Worm (Caenorhabditis elegans) whole organism, young adult: ENCODE measurements around the gene B0336.7.

Source experiments
- B0019.2 ChIP-seq: fragments of 200-800 bp; sonication (Bioruptor generic); conservative IDR thresholded peaks from 2 replicates; pipeline ENCODE4 v1.3.6; 2022; ENCODE audit warnings: missing genetic modification reagents, missing genetic modification characterization, missing compliant biosample characterization
- B0035.1 ChIP-seq: sonication (generic microtip); optimal IDR thresholded peaks from 2 replicates; lab custom pipeline; 2016; ENCODE audit warnings: missing genetic modification characterization, mild to moderate bottlenecking, missing compliant biosample characterization, missing genotype, missing genetic modification reagents
- C06A6.2 ChIP-seq: fragments of 200-800 bp; sonication (Bioruptor generic); conservative IDR thresholded peaks from 2 replicates; pipeline ENCODE4 v1.3.6; 2022; ENCODE audit warnings: missing genetic modification characterization, missing compliant biosample characterization
- C17E4.6 ChIP-seq: fragments of 200-800 bp; sonication (Bioruptor generic); IDR thresholded peaks from 2 replicates; pipeline ENCODE4 v1.3.6; 2022; ENCODE audit warnings: missing genetic modification reagents, missing genetic modification characterization, missing compliant biosample characterization
- D2030.7 ChIP-seq: fragments of 200-800 bp; sonication (Bioruptor generic); IDR thresholded peaks from 2 replicates; pipeline ENCODE4 v1.3.6; 2022; ENCODE audit warnings: missing genetic modification reagents, missing genetic modification characterization, missing compliant biosample characterization
- F23B12.7 ChIP-seq: sonication (generic microtip); optimal IDR thresholded peaks from 2 replicates; lab custom pipeline; 2017; ENCODE audit warnings: missing genetic modification characterization, mild to moderate bottlenecking, missing compliant biosample characterization, antibody characterized with exemption, moderate library complexity; ENCODE audit not compliant: insufficient read depth
- F33H1.4 ChIP-seq: fragments of 200-800 bp; sonication (Bioruptor generic); IDR thresholded peaks from 2 replicates; pipeline ENCODE4 v1.3.6; 2022; ENCODE audit warnings: missing genetic modification reagents, missing genetic modification characterization, missing compliant biosample characterization
- F49E8.2 ChIP-seq: sonication (generic microtip); optimal IDR thresholded peaks from 3 replicates; lab custom pipeline; 2017; ENCODE audit warnings: missing genetic modification characterization, mild to moderate bottlenecking, missing compliant biosample characterization, antibody characterized with exemption, moderate library complexity; ENCODE audit not compliant: insufficient read depth
- F52B5.7 ChIP-seq: sonication (generic microtip); optimal IDR thresholded peaks from 2 replicates; lab custom pipeline; 2016; ENCODE audit warnings: mild to moderate bottlenecking, missing genetic modification characterization, missing compliant biosample characterization
- K12H6.12 ChIP-seq: fragments of 200-800 bp; sonication (Bioruptor generic); optimal IDR thresholded peaks from 2 replicates; lab custom pipeline; 2018; ENCODE audit warnings: mild to moderate bottlenecking, missing genetic modification characterization, missing compliant biosample characterization
- Y53F4B.3 ChIP-seq: fragments of 200-800 bp; sonication (Bioruptor generic); IDR thresholded peaks from 2 replicates; pipeline ENCODE4 v1.3.6; 2022; ENCODE audit warnings: missing genetic modification reagents, missing genetic modification characterization, missing compliant biosample characterization
- Y95B8A.8 ChIP-seq: fragments of 200-800 bp; sonication (Bioruptor generic); IDR thresholded peaks from 2 replicates; pipeline ENCODE4 v1.3.6; 2022; ENCODE audit warnings: missing genetic modification reagents, missing genetic modification characterization, missing compliant biosample characterization
- ama-1 ChIP-seq, 3 experiments: fragments of 150-350 bp in 1 of 3; sonication (generic microtip) in 2 of 3; optimal IDR thresholded peaks; 2 replicates each; lab custom pipeline; 2014 to 2018; ENCODE audit warnings: missing biosample characterization in 2 of 3, missing genetic modification characterization in 2 of 3, missing genetic modification reagents in 2 of 3
- aptf-2 ChIP-seq: fragments of 200-800 bp; sonication (Bioruptor generic); conservative IDR thresholded peaks from 2 replicates; pipeline ENCODE4 v1.3.6; 2022; ENCODE audit warnings: missing genetic modification reagents, missing genetic modification characterization, missing compliant biosample characterization
- attf-3 ChIP-seq: fragments of 200-800 bp; sonication (Bioruptor generic); conservative IDR thresholded peaks from 2 replicates; pipeline ENCODE4 v1.3.6; 2022; ENCODE audit warnings: missing genetic modification reagents, missing genetic modification characterization, missing compliant biosample characterization
- attf-5 ChIP-seq: fragments of 200-800 bp; sonication (Bioruptor generic); optimal IDR thresholded peaks from 2 replicates; lab custom pipeline; 2018; ENCODE audit warnings: mild to moderate bottlenecking, missing genetic modification characterization, missing compliant biosample characterization
- attf-6 ChIP-seq: fragments of 200-800 bp; sonication (Bioruptor generic); IDR thresholded peaks from 2 replicates; pipeline ENCODE4 v1.3.6; 2022; ENCODE audit warnings: missing genetic modification reagents, missing genetic modification characterization, missing compliant biosample characterization
- cebp-1 ChIP-seq, 2 experiments: fragments of 200-800 bp in 1 of 2; sonication (Bioruptor generic) in 1 of 2; sonication (generic microtip) in 1 of 2; IDR thresholded peaks in 1 of 2; optimal IDR thresholded peaks in 1 of 2; 2 replicates each; pipeline versions ENCODE4 v1.3.6 to Lab custom; 2017 to 2022; ENCODE audit warnings: missing compliant biosample characterization in 2 of 2, missing genetic modification characterization in 2 of 2, mild to moderate bottlenecking in 1 of 2, missing genetic modification reagents in 1 of 2, moderate library complexity in 1 of 2
- ceh-58 ChIP-seq: fragments of 200-800 bp; sonication (Bioruptor generic); IDR thresholded peaks from 2 replicates; pipeline ENCODE4 v1.3.6; 2022; ENCODE audit warnings: missing genetic modification characterization, missing compliant biosample characterization
- ceh-79 ChIP-seq: sonication (generic microtip); optimal IDR thresholded peaks from 2 replicates; lab custom pipeline; 2017; ENCODE audit warnings: mild to moderate bottlenecking, missing genetic modification characterization, missing compliant biosample characterization
- dox-1 ChIP-seq: fragments of 200-800 bp; sonication (Bioruptor generic); IDR thresholded peaks from 2 replicates; pipeline ENCODE4 v1.3.6; 2022; ENCODE audit warnings: missing genetic modification reagents, missing genetic modification characterization, missing compliant biosample characterization
- dpff-1 ChIP-seq: sonication (generic microtip); optimal IDR thresholded peaks from 2 replicates; lab custom pipeline; 2017; ENCODE audit warnings: mild to moderate bottlenecking, missing genetic modification characterization, missing compliant biosample characterization
- egl-18 ChIP-seq: fragments of 200-800 bp; sonication (Bioruptor generic); IDR thresholded peaks from 2 replicates; pipeline ENCODE4 v1.3.6; 2022; ENCODE audit warnings: missing genetic modification reagents, missing genetic modification characterization, missing compliant biosample characterization
- egl-44 ChIP-seq: fragments of 200-800 bp; sonication (Bioruptor generic); IDR thresholded peaks from 2 replicates; pipeline ENCODE4 v1.3.6; 2022; ENCODE audit warnings: missing genetic modification reagents, missing genetic modification characterization, missing compliant biosample characterization
- egrh-3 ChIP-seq: fragments of 200-800 bp; sonication (Bioruptor generic); IDR thresholded peaks from 2 replicates; pipeline ENCODE4 v1.3.6; 2022; ENCODE audit warnings: missing genetic modification reagents, missing genetic modification characterization, missing compliant biosample characterization
- hmg-1.2 ChIP-seq: fragments of 200-800 bp; sonication (Bioruptor generic); IDR thresholded peaks from 2 replicates; pipeline ENCODE4 v1.3.6; 2022; ENCODE audit warnings: missing genetic modification reagents, missing genetic modification characterization, missing compliant biosample characterization
- hmg-20 ChIP-seq: fragments of 200-800 bp; sonication (Bioruptor generic); IDR thresholded peaks from 2 replicates; pipeline ENCODE4 v1.3.6; 2022; ENCODE audit warnings: missing genetic modification reagents, missing genetic modification characterization, missing compliant biosample characterization
- hsf-1 ChIP-seq: fragments of 200-800 bp; sonication (Bioruptor generic); IDR thresholded peaks from 2 replicates; pipeline ENCODE4 v1.3.6; 2022; ENCODE audit warnings: missing genetic modification reagents, missing genetic modification characterization, missing compliant biosample characterization
- let-526 ChIP-seq: fragments of 200-800 bp; sonication (Bioruptor generic); IDR thresholded peaks from 2 replicates; pipeline ENCODE4 v1.3.6; 2022; ENCODE audit warnings: missing genetic modification reagents, missing genetic modification characterization, missing compliant biosample characterization
- lin-26 ChIP-seq: fragments of 200-800 bp; sonication (Bioruptor generic); IDR thresholded peaks from 2 replicates; pipeline ENCODE4 v1.3.6; 2022; ENCODE audit warnings: missing genetic modification reagents, missing genetic modification characterization, missing compliant biosample characterization
- lin-35 ChIP-seq, 3 experiments: fragments of 150-350 bp in 2 of 3; sonication (generic microtip) in 1 of 3; optimal IDR thresholded peaks; 2 replicates each; lab custom pipeline; 2014 to 2018; ENCODE audit warnings: missing biosample characterization in 3 of 3, missing genetic modification characterization in 3 of 3, missing genetic modification reagents in 3 of 3
- lir-1 ChIP-seq: fragments of 200-800 bp; sonication (Bioruptor generic); conservative IDR thresholded peaks from 2 replicates; pipeline ENCODE4 v1.3.6; 2022; ENCODE audit warnings: missing genetic modification reagents, missing genetic modification characterization, missing compliant biosample characterization
- madf-6 ChIP-seq: fragments of 200-800 bp; sonication (Bioruptor generic); IDR thresholded peaks from 2 replicates; pipeline ENCODE4 v1.3.6; 2022; ENCODE audit warnings: missing genetic modification reagents, missing genetic modification characterization, missing compliant biosample characterization
- madf-8 ChIP-seq: fragments of 200-800 bp; sonication (Bioruptor generic); conservative IDR thresholded peaks from 2 replicates; pipeline ENCODE4 v1.3.6; 2022; ENCODE audit warnings: missing genetic modification reagents, missing genetic modification characterization, missing compliant biosample characterization
- nfyb-1 ChIP-seq: fragments of 200-800 bp; sonication (Bioruptor generic); IDR thresholded peaks from 2 replicates; pipeline ENCODE4 v1.3.6; 2022; ENCODE audit warnings: missing genetic modification reagents, missing genetic modification characterization, missing compliant biosample characterization
- nhr-120 ChIP-seq: fragments of 200-800 bp; sonication (Bioruptor generic); IDR thresholded peaks from 2 replicates; pipeline ENCODE4 v1.3.6; 2022; ENCODE audit warnings: missing genetic modification characterization, missing compliant biosample characterization
- nhr-27 ChIP-seq: fragments of 200-800 bp; sonication (Bioruptor generic); optimal IDR thresholded peaks from 2 replicates; lab custom pipeline; 2018; ENCODE audit warnings: mild to moderate bottlenecking, missing genetic modification characterization, moderate library complexity, missing compliant biosample characterization
- pbrm-1 ChIP-seq: fragments of 200-800 bp; sonication (Bioruptor generic); IDR thresholded peaks from 2 replicates; pipeline ENCODE4 v1.3.6; 2022; ENCODE audit warnings: missing genetic modification reagents, missing genetic modification characterization, missing compliant biosample characterization
- pha-4 ChIP-seq: fragments of 150-350 bp; sonication (generic microtip); optimal IDR thresholded peaks from 2 replicates; lab custom pipeline; 2014; ENCODE audit warnings: missing biosample characterization, missing genetic modification reagents, missing genetic modification characterization
- rcor-1 ChIP-seq: fragments of 200-800 bp; sonication (Bioruptor generic); IDR thresholded peaks from 2 replicates; pipeline ENCODE4 v1.3.6; 2022; ENCODE audit warnings: missing genetic modification reagents, missing genetic modification characterization, missing compliant biosample characterization
- snpc-1.3 ChIP-seq: sonication (generic microtip); optimal IDR thresholded peaks from 2 replicates; lab custom pipeline; 2017; ENCODE audit warnings: missing genetic modification characterization, mild to moderate bottlenecking, missing compliant biosample characterization, antibody characterized with exemption, moderate library complexity, missing genotype, missing genetic modification reagents; ENCODE audit not compliant: insufficient read depth
- tbp1 ChIP-seq: fragments of 200-800 bp; sonication (Bioruptor generic); optimal IDR thresholded peaks from 2 replicates; lab custom pipeline; 2018; ENCODE audit warnings: mild to moderate bottlenecking, missing genetic modification characterization, missing compliant biosample characterization
- tlf-1 ChIP-seq: fragments of 200-800 bp; sonication (Bioruptor generic); optimal IDR thresholded peaks from 2 replicates; lab custom pipeline; 2018; ENCODE audit warnings: mild to moderate bottlenecking, missing genetic modification characterization, missing compliant biosample characterization
- unc-130 ChIP-seq: sonication (generic microtip); optimal IDR thresholded peaks from 2 replicates; lab custom pipeline; 2016; ENCODE audit warnings: missing genetic modification reagents, missing genetic modification characterization, missing compliant biosample characterization
- xnd-1 ChIP-seq: sonication (generic microtip); optimal IDR thresholded peaks from 2 replicates; lab custom pipeline; 2016; ENCODE audit warnings: missing genotype, missing genetic modification reagents, missing genetic modification characterization, missing compliant biosample characterization
- zfh-2 ChIP-seq: fragments of 200-800 bp; sonication (Bioruptor generic); conservative IDR thresholded peaks from 2 replicates; pipeline ENCODE4 v1.3.6; 2022; ENCODE audit warnings: missing genetic modification reagents, missing genetic modification characterization, missing compliant biosample characterization
- ztf-25 ChIP-seq: fragments of 200-800 bp; sonication (Bioruptor generic); IDR thresholded peaks from 2 replicates; pipeline ENCODE4 v1.3.6; 2022; ENCODE audit warnings: missing genetic modification reagents, missing genetic modification characterization, missing compliant biosample characterization
- ztf-3 ChIP-seq: fragments of 200-800 bp; sonication (Bioruptor generic); optimal IDR thresholded peaks from 2 replicates; lab custom pipeline; 2018; ENCODE audit warnings: mild to moderate bottlenecking, missing genetic modification characterization, missing compliant biosample characterization

B0336.7 gene

DNA sequence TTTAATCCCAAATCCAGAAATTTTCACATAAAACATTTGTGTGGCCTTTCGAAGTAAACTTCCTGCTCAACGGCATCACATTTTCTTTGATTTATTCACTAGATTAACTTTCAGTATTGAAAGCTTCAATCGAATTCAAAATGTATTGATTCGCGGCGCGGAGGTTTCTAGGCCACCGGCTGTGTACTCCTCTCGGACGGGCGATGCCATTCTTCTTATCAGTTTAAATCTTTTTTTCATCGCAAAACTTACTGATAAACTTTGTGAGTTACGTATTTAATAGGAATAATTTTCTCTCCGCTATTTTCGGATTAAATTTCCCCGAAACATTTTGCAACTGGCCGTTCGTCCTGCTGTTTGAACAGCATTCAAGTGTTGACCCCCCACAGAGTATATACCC is 24.7 kb upstream of the B0336.7 start (continued):
- TF ChIP-seq madf-6 (peak; percentile 61; the same call in 1 of the 2 replicates), pbrm-1 (no peak), aptf-2 (GFP tag; lab: Robert Waterston, UW) (no peak; the same call in 1 of the 2 replicates), Y53F4B.3 (GFP tag; lab: Robert Waterston, UW) (no peak), ztf-25 (no peak), let-526 (no peak), ceh-58 (GFP tag; lab: Robert Waterston, UW) (no peak), D2030.7 (GFP tag; lab: Robert Waterston, UW) (no peak), B0019.2 (GFP tag; lab: Robert Waterston, UW) (no peak), zfh-2 (no peak), ama-1 (optimal IDR thresholded peaks at IDR 0.05; lab: Kevin White, UChicago) (no peak), ama-1 (GFP tag; optimal IDR thresholded peaks at IDR 0.05; lab: Kevin White, UChicago) (no peak), F52B5.7 (no peak), nhr-120 (no peak), hmg-1.2 (no peak), hsf-1 (GFP tag; lab: Robert Waterston, UW) (no peak), egl-18 (GFP tag; lab: Robert Waterston, UW) (no peak), egl-44 (GFP tag; lab: Robert Waterston, UW) (no peak), nhr-27 (tag; lab: Kevin White, UChicago) (no peak), Y95B8A.8 (GFP tag; lab: Robert Waterston, UW) (no peak), pha-4 (no peak), dox-1 (GFP tag; lab: Robert Waterston, UW) (peak; percentile 68), hmg-20 (GFP tag; lab: Robert Waterston, UW) (no peak), madf-8 (GFP tag; lab: Robert Waterston, UW) (no peak), K12H6.12 (tag; lab: Kevin White, UChicago) (no peak), rcor-1 (GFP tag; lab: Robert Waterston, UW) (no peak), F49E8.2 (tag; lab: Kevin White, UChicago) (no peak), F23B12.7 (tag; lab: Kevin White, UChicago) (no peak), xnd-1 (tag; lab: Kevin White, UChicago) (no peak), tlf-1 (GFP tag; lab: Kevin White, UChicago) (peak; percentile 16), tbp1 (GFP tag; lab: Kevin White, UChicago) (peak; percentile 44), dpff-1 (tag; lab: Kevin White, UChicago) (no peak), C06A6.2 (GFP tag; lab: Robert Waterston, UW) (no peak), attf-3 (GFP tag; lab: Robert Waterston, UW) (no peak; the same call in 1 of the 2 replicates), C17E4.6 (no peak), lin-26 (no peak), F33H1.4 (GFP tag; lab: Robert Waterston, UW) (peak; percentile 46; the same call in 1 of the 2 replicates), ceh-79 (no peak), nfyb-1 (GFP tag; lab: Robert Waterston, UW) (peak; percentile 62; the same call in 1 of the 2 replicates), egrh-3 (GFP tag; lab: Robert Waterston, UW) (no peak), lin-35 (GFP tag; optimal IDR thresholded peaks at IDR 0.05; lab: Kevin White, UChicago) (peak in 1 of 3 experiments; percentile 75), snpc-1.3 (tag; lab: Kevin White, UChicago) (no peak), cebp-1 (GFP tag; IDR thresholded peaks at IDR 0.05; lab: Robert Waterston, UW) (no peak), cebp-1 (tag; optimal IDR thresholded peaks at IDR 0.05; lab: Kevin White, UChicago) (peak; percentile 51), lir-1 (GFP tag; lab: Robert Waterston, UW) (0 out of 2 replicates have a peak, but pooled peaks have one; percentile 29), B0035.1 (no peak), ztf-3 (GFP tag; lab: Kevin White, UChicago) (no peak), attf-5 (peak; percentile 34), attf-6 (GFP tag; lab: Robert Waterston, UW) (no peak), unc-130 (peak; percentile 45)
